Worm (Caenorhabditis elegans) whole organism, young adult: ENCODE measurements around the gene rha-2.

ENCODE experiments used
- B0035.1 ChIP-seq: sonication (generic microtip); optimal IDR thresholded peaks from 2 replicates; lab custom pipeline; 2016; ENCODE audit warnings: missing genetic modification characterization, mild to moderate bottlenecking, missing compliant biosample characterization, missing genotype, missing genetic modification reagents
- F39B2.1 ChIP-seq: fragments of 200-800 bp; sonication (Bioruptor generic); IDR thresholded peaks from 2 replicates; pipeline ENCODE4 v1.3.6; 2022; ENCODE audit warnings: missing genetic modification reagents, missing genetic modification characterization, missing compliant biosample characterization
- T26A5.8 ChIP-seq: sonication (generic microtip); optimal IDR thresholded peaks from 2 replicates; lab custom pipeline; 2016; ENCODE audit warnings: missing genetic modification characterization, missing compliant biosample characterization
- ama-1 ChIP-seq, 3 experiments: fragments of 150-350 bp in 1 of 3; sonication (generic microtip) in 2 of 3; optimal IDR thresholded peaks; 2 replicates each; lab custom pipeline; 2014 to 2018; ENCODE audit warnings: missing biosample characterization in 2 of 3, missing genetic modification characterization in 2 of 3, missing genetic modification reagents in 2 of 3
- cebp-2 ChIP-seq: fragments of 200-800 bp; sonication (Bioruptor generic); IDR thresholded peaks from 2 replicates; pipeline ENCODE4 v1.3.6; 2022; ENCODE audit warnings: missing genetic modification characterization, missing compliant biosample characterization
- ceh-79 ChIP-seq: sonication (generic microtip); optimal IDR thresholded peaks from 2 replicates; lab custom pipeline; 2017; ENCODE audit warnings: mild to moderate bottlenecking, missing genetic modification characterization, missing compliant biosample characterization
- efl-1 ChIP-seq: fragments of 150-350 bp; optimal IDR thresholded peaks from 2 replicates; lab custom pipeline; 2014; ENCODE audit warnings: missing biosample characterization, missing genetic modification reagents, missing genetic modification characterization
- lin-54 ChIP-seq: fragments of 200-800 bp; sonication (Bioruptor generic); optimal IDR thresholded peaks from 2 replicates; lab custom pipeline; 2018; ENCODE audit warnings: mild to moderate bottlenecking, missing genetic modification characterization, missing compliant biosample characterization
- madf-3 ChIP-seq: fragments of 200-800 bp; sonication (Bioruptor generic); IDR thresholded peaks from 2 replicates; pipeline ENCODE4 v1.3.6; 2022; ENCODE audit warnings: missing genetic modification reagents, missing genetic modification characterization, missing compliant biosample characterization
- nfya-1 ChIP-seq: sonication (generic microtip); optimal IDR thresholded peaks from 2 replicates; lab custom pipeline; 2017; ENCODE audit warnings: antibody characterized with exemption, missing compliant biosample characterization, missing genetic modification characterization, borderline replicate concordance; ENCODE audit not compliant: insufficient read depth
- nhr-120 ChIP-seq: fragments of 200-800 bp; sonication (Bioruptor generic); IDR thresholded peaks from 2 replicates; pipeline ENCODE4 v1.3.6; 2022; ENCODE audit warnings: missing genetic modification characterization, missing compliant biosample characterization
- pha-4 ChIP-seq: fragments of 150-350 bp; sonication (generic microtip); optimal IDR thresholded peaks from 2 replicates; lab custom pipeline; 2014; ENCODE audit warnings: missing biosample characterization, missing genetic modification reagents, missing genetic modification characterization
- snpc-1.3 ChIP-seq: sonication (generic microtip); optimal IDR thresholded peaks from 2 replicates; lab custom pipeline; 2017; ENCODE audit warnings: missing genetic modification characterization, mild to moderate bottlenecking, missing compliant biosample characterization, antibody characterized with exemption, moderate library complexity, missing genotype, missing genetic modification reagents; ENCODE audit not compliant: insufficient read depth

ce11 chrIII:8618412-8618960 is 4.1 kb upstream of the rha-2 start, which contains the start of gene C13G5.2:
- peak; percentile 9 for TF ChIP-seq lin-54 (GFP tag; lab: Kevin White, UChicago)
- TF ChIP-seq ceh-79 (tag; lab: Kevin White, UChicago) = no peak
- peak; percentile 48 for TF ChIP-seq snpc-1.3 (tag; lab: Kevin White, UChicago)
- TF ChIP-seq ama-1 (optimal IDR thresholded peaks at IDR 0.05; lab: Kevin White, UChicago) = no peak
- TF ChIP-seq ama-1 (GFP tag; optimal IDR thresholded peaks at IDR 0.05; lab: Kevin White, UChicago) = no peak
- no peak for TF ChIP-seq nhr-120
- TF ChIP-seq madf-3 = no peak
- TF ChIP-seq nfya-1 (tag; lab: Kevin White, UChicago) = no peak
- TF ChIP-seq cebp-2 (GFP tag; lab: Robert Waterston, UW) = no peak
- no peak for TF ChIP-seq pha-4 (tag; lab: Kevin White, UChicago)
- no peak for TF ChIP-seq B0035.1 (tag; lab: Kevin White, UChicago)
- TF ChIP-seq efl-1 = peak; percentile 46
- no peak for TF ChIP-seq F39B2.1
- no peak for TF ChIP-seq T26A5.8 (tag; lab: Kevin White, UChicago)
